Worm (Caenorhabditis elegans) whole organism, L3 larva: Measurements from ENCODE around the gene srx-86.
A peak's percentile ranks its signal among the peaks of the same experiment; 100 is the strongest.

Experiments
- ZK546.5 ChIP-seq: sonication (generic microtip); optimal IDR thresholded peaks from 2 replicates; lab custom pipeline; 2017; ENCODE audit warnings: missing biosample characterization, missing genetic modification characterization
- ama-1 ChIP-seq: fragments of 150-350 bp; optimal IDR thresholded peaks from 2 replicates; lab custom pipeline; 2018
- ceh-16 ChIP-seq: sonication (generic microtip); optimal IDR thresholded peaks from 2 replicates; lab custom pipeline; 2017; ENCODE audit warnings: missing biosample characterization, missing genetic modification characterization
- ceh-28 ChIP-seq: fragments of 150-350 bp; optimal IDR thresholded peaks from 2 replicates; lab custom pipeline; 2014; ENCODE audit warnings: missing biosample characterization, missing genetic modification reagents, missing genetic modification characterization
- ceh-82 ChIP-seq: fragments of 150-350 bp; optimal IDR thresholded peaks from 2 replicates; lab custom pipeline; 2014; ENCODE audit warnings: missing biosample characterization, missing genetic modification characterization
- ceh-9 ChIP-seq: sonication (generic microtip); optimal IDR thresholded peaks from 2 replicates; lab custom pipeline; 2018; ENCODE audit warnings: missing biosample characterization, missing genetic modification characterization
- egl-27 ChIP-seq: sonication (generic microtip); optimal IDR thresholded peaks from 4 replicates; lab custom pipeline; 2017; ENCODE audit warnings: missing biosample characterization, missing genetic modification reagents, missing genetic modification characterization
- egl-5 ChIP-seq: fragments of 150-350 bp; optimal IDR thresholded peaks from 2 replicates; lab custom pipeline; 2017; ENCODE audit warnings: missing biosample characterization, missing genetic modification reagents, missing genetic modification characterization, inconsistent platforms
- elt-1 ChIP-seq: fragments of 150-350 bp; optimal IDR thresholded peaks from 2 replicates; lab custom pipeline; 2014; ENCODE audit warnings: missing biosample characterization, missing genetic modification characterization
- elt-2 ChIP-seq: sonication (generic microtip); optimal IDR thresholded peaks from 2 replicates; lab custom pipeline; 2016; ENCODE audit warnings: missing genetic modification reagents, mild to moderate bottlenecking, missing genetic modification characterization, missing compliant biosample characterization
- elt-3 ChIP-seq, 3 experiments: fragments of 150-350 bp in 1 of 3; sonication (generic microtip) in 2 of 3; optimal IDR thresholded peaks; 2 replicates in 2 of 3; 4 replicates in 1 of 3; lab custom pipeline; 2014 to 2017; ENCODE audit warnings: missing biosample characterization in 3 of 3, missing genetic modification characterization in 3 of 3
- eor-1 ChIP-seq, 2 experiments: fragments of 150-350 bp; optimal IDR thresholded peaks; 2 replicates each; lab custom pipeline; 2014 to 2018; ENCODE audit warnings: missing biosample characterization in 2 of 2, missing genetic modification characterization in 2 of 2
- fkh-2 ChIP-seq: fragments of 150-350 bp; optimal IDR thresholded peaks from 2 replicates; lab custom pipeline; 2014; ENCODE audit warnings: missing biosample characterization, missing genetic modification reagents, missing genetic modification characterization
- fos-1 ChIP-seq: fragments of 150-350 bp; optimal IDR thresholded peaks from 2 replicates; lab custom pipeline; 2014; ENCODE audit warnings: missing biosample characterization, missing genetic modification characterization
- hmg-11 ChIP-seq: sonication (generic microtip); optimal IDR thresholded peaks from 2 replicates; lab custom pipeline; 2016; ENCODE audit warnings: missing genetic modification characterization, missing compliant biosample characterization
- jun-1 ChIP-seq: fragments of 150-350 bp; optimal IDR thresholded peaks from 2 replicates; lab custom pipeline; 2014; ENCODE audit warnings: missing biosample characterization, missing genetic modification reagents, missing genetic modification characterization
- lin-15B ChIP-seq: fragments of 150-350 bp; optimal IDR thresholded peaks from 2 replicates; lab custom pipeline; 2014; ENCODE audit warnings: missing biosample characterization, missing genetic modification characterization
- lin-39 ChIP-seq: fragments of 150-350 bp; optimal IDR thresholded peaks from 2 replicates; lab custom pipeline; 2018; ENCODE audit warnings: missing biosample characterization, missing genetic modification reagents, missing genetic modification characterization
- lsy-12 ChIP-seq: sonication (generic microtip); optimal IDR thresholded peaks from 2 replicates; lab custom pipeline; 2016; ENCODE audit warnings: mild to moderate bottlenecking, missing genetic modification characterization, missing compliant biosample characterization
- nfya-1 ChIP-seq: sonication (generic microtip); optimal IDR thresholded peaks from 2 replicates; lab custom pipeline; 2017; ENCODE audit warnings: missing genetic modification characterization, mild to moderate bottlenecking, missing compliant biosample characterization, antibody characterized with exemption, moderate library complexity; ENCODE audit not compliant: insufficient read depth
- nhr-11 ChIP-seq: fragments of 150-350 bp; optimal IDR thresholded peaks from 2 replicates; lab custom pipeline; 2014; ENCODE audit warnings: missing biosample characterization, missing genetic modification characterization
- nhr-12 ChIP-seq: fragments of 150-350 bp; optimal IDR thresholded peaks from 2 replicates; lab custom pipeline; 2014; ENCODE audit warnings: missing biosample characterization, missing genetic modification characterization
- nhr-25 ChIP-seq: sonication (generic microtip); optimal IDR thresholded peaks from 2 replicates; lab custom pipeline; 2017; ENCODE audit warnings: missing biosample characterization, missing genetic modification characterization
- nhr-28 ChIP-seq: fragments of 150-350 bp; optimal IDR thresholded peaks from 2 replicates; lab custom pipeline; 2014; ENCODE audit warnings: missing biosample characterization, missing genetic modification characterization
- nhr-43 ChIP-seq: sonication (generic microtip); optimal IDR thresholded peaks from 2 replicates; lab custom pipeline; 2016; ENCODE audit warnings: mild to moderate bottlenecking, missing genetic modification characterization, missing compliant biosample characterization; ENCODE audit not compliant: poor library complexity, severe bottlenecking
- nhr-67 ChIP-seq: fragments of 150-350 bp; optimal IDR thresholded peaks from 2 replicates; lab custom pipeline; 2014; ENCODE audit warnings: missing biosample characterization, missing genetic modification characterization
- nhr-77 ChIP-seq: fragments of 150-350 bp; optimal IDR thresholded peaks from 2 replicates; lab custom pipeline; 2014; ENCODE audit warnings: missing biosample characterization, missing genetic modification characterization
- pha-4 ChIP-seq: fragments of 150-350 bp; optimal IDR thresholded peaks from 2 replicates; lab custom pipeline; 2014; ENCODE audit warnings: missing biosample characterization, missing genetic modification reagents, missing genetic modification characterization
- pqm-1 ChIP-seq: fragments of 150-350 bp; optimal IDR thresholded peaks from 2 replicates; lab custom pipeline; 2017; ENCODE audit warnings: missing biosample characterization, missing genetic modification characterization, inconsistent platforms
- sea-2 ChIP-seq: fragments of 150-350 bp; sonication (generic microtip); optimal IDR thresholded peaks from 4 replicates; lab custom pipeline; 2014; ENCODE audit warnings: missing biosample characterization, missing genetic modification reagents, missing genetic modification characterization
- skn-1 ChIP-seq: fragments of 150-350 bp; optimal IDR thresholded peaks from 2 replicates; lab custom pipeline; 2014; ENCODE audit warnings: missing biosample characterization, missing genetic modification characterization
- snpc-4 ChIP-seq: fragments of 150-350 bp; optimal IDR thresholded peaks from 2 replicates; lab custom pipeline; 2014; ENCODE audit warnings: missing biosample characterization, missing genetic modification characterization
- tbx-2 ChIP-seq: sonication (generic microtip); optimal IDR thresholded peaks from 2 replicates; lab custom pipeline; 2016; ENCODE audit warnings: mild to moderate bottlenecking, missing genetic modification characterization, missing compliant biosample characterization
- unc-39 ChIP-seq: sonication (generic microtip); optimal IDR thresholded peaks from 4 replicates; lab custom pipeline; 2017; ENCODE audit warnings: missing biosample characterization, missing genetic modification characterization
- unc-62 ChIP-seq: fragments of 150-350 bp; sonication (generic microtip); optimal IDR thresholded peaks from 4 replicates; lab custom pipeline; 2014; ENCODE audit warnings: missing biosample characterization, missing genetic modification reagents, missing genetic modification characterization
- zag-1 ChIP-seq: fragments of 150-350 bp; optimal IDR thresholded peaks from 2 replicates; lab custom pipeline; 2014; ENCODE audit warnings: missing biosample characterization, missing genetic modification characterization
- ztf-11 ChIP-seq: fragments of 150-350 bp; optimal IDR thresholded peaks from 2 replicates; lab custom pipeline; 2014; ENCODE audit warnings: missing biosample characterization, missing genetic modification characterization
- ztf-4 ChIP-seq: fragments of 150-350 bp; optimal IDR thresholded peaks from 2 replicates; lab custom pipeline; 2014; ENCODE audit warnings: missing biosample characterization, missing genetic modification characterization

srx-86 gene

DNA sequence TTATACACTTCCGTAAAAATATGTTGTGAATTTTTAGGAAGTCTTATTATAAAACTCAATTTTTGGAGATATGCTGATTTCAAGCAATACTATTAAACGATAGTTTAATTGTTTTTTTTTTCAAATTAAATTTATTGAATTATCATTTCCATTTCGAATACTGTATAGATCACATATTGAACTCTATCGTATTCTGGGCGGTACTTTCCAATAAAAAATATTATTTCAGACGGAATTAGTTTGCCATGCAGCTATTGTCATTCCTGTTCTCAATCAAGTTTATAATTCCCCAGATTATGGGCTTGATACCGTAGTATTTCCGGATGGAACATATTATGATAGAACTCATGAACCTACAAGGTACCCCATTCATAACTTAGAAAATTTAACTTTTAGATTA, 11.8 kb downstream of the srx-86 start:
- TF ChIP-seq nhr-12 (tag; lab: Kevin White, UChicago) (no peak), pqm-1 (peak; percentile 11), ztf-4 (no peak), nhr-43 (tag; lab: Kevin White, UChicago) (peak; percentile 39), ceh-28 (tag; lab: Kevin White, UChicago) (no peak), nfya-1 (tag; lab: Kevin White, UChicago) (peak; percentile 27), tbx-2 (tag; lab: Kevin White, UChicago) (no peak), nhr-11 (no peak), jun-1 (tag; lab: Kevin White, UChicago) (no peak), ceh-82 (tag; lab: Kevin White, UChicago) (no peak), nhr-67 (tag; lab: Kevin White, UChicago) (no peak), ZK546.5 (tag; lab: Kevin White, UChicago) (no peak), pha-4 (peak; percentile 39), elt-1 (no peak), unc-62 (GFP tag; lab: Kevin White, UChicago) (no peak), ama-1 (lab: Kevin White, UChicago) (no peak)

DNA sequence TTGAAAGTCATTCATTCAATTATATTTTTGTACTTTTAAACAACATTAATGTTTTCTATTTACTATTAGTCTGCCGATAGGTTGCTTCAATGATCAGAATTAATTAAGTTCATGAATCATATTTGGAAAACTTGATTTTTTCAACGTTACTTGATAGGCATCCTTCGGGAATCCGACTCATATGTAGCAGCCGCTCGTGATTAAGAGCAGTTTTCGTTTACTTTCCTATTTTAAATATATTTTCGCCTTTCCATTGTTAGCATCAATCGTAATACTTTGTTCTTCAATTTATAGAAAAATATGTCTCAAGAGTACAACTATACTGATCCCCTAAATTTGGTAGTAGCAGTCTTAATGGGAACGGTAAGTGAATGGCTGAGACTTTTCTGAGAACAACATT, 18.1 kb downstream of the srx-86 start, which contains the start of gene srx-90:
srx-90 (plus strand) TSS at position 301 of the 400 bp plus-strand sequence.
- TF ChIP-seq snpc-4, result no peak
- no peak for TF ChIP-seq nhr-11
- no peak for TF ChIP-seq nfya-1 (tag; lab: Kevin White, UChicago)
- TF ChIP-seq pqm-1, result no peak
- TF ChIP-seq unc-39 (tag; lab: Kevin White, UChicago), result no peak
- no peak for TF ChIP-seq lin-39 (tag; lab: Kevin White, UChicago)
- no peak for TF ChIP-seq egl-5 (tag; lab: Kevin White, UChicago)
- TF ChIP-seq lsy-12 (tag; lab: Kevin White, UChicago), result no peak
- TF ChIP-seq ceh-9 (tag; lab: Kevin White, UChicago), result no peak
- TF ChIP-seq zag-1 (tag; lab: Kevin White, UChicago), result no peak
- TF ChIP-seq ztf-11 (tag; lab: Kevin White, UChicago), result no peak
- no peak for TF ChIP-seq sea-2 (GFP tag; lab: Kevin White, UChicago)
- TF ChIP-seq ztf-4, result no peak
- no peak for TF ChIP-seq ceh-16 (tag; lab: Kevin White, UChicago)

DNA sequence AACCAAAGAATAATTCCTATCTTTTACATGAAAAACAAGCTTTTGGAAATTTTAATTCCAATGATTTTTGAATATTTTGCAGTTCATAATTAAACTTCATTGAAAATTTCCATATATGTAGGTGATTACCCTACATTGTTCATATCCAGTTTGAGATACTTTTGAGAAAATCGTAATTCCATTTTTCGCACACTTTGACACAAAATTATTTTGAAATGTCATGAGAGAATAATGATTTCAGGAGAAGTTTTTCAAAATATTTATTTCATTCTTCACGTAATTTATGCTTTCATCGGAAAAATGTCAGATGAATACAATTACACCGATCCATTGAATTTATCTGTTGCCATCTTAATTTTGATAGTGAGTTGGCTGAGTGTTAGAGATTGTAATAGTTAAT, 20.5 kb downstream of the srx-86 start, which contains the start of gene srx-88:
srx-88 (plus strand) TSS at position 301 of the 400 bp plus-strand sequence.
- no peak for TF ChIP-seq fkh-2
- no peak for TF ChIP-seq ceh-16 (tag; lab: Kevin White, UChicago)
- TF ChIP-seq zag-1 (tag; lab: Kevin White, UChicago), result no peak
- no peak for TF ChIP-seq ZK546.5 (tag; lab: Kevin White, UChicago)
- no peak for TF ChIP-seq lin-15B (tag; lab: Kevin White, UChicago)

DNA sequence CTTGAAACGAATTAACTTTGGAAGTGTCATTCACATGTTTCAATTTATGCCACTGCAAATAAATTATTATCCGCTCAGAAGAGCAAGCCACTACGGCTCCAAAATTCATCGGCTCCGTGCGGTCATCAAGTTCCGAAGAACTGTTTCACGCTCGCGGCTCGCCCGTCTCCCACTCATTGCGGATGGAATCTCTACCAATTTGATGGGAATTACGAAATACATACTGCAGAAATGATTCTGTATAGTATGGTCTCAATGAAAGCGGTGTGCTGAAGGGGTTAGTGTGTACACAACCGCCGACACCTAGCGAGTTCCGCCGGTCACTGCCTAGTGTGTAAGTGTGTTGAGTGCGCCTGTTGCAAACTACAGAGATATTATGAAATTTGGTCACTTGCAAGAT, 22.4 kb downstream of the srx-86 start:
- no peak for TF ChIP-seq tbx-2 (tag; lab: Kevin White, UChicago)
- no peak for TF ChIP-seq ztf-4
- no peak for TF ChIP-seq fos-1 (tag; lab: Kevin White, UChicago)
- TF ChIP-seq elt-2 (tag; lab: Kevin White, UChicago), result peak; percentile 16
- TF ChIP-seq unc-62 (GFP tag; lab: Kevin White, UChicago), result no peak
- peak; percentile 40 for TF ChIP-seq ceh-82 (tag; lab: Kevin White, UChicago)
- no peak for TF ChIP-seq nhr-28
- no peak for TF ChIP-seq unc-39 (tag; lab: Kevin White, UChicago)
- no peak for TF ChIP-seq eor-1 (tag; optimal IDR thresholded peaks at IDR 0.05; lab: Kevin White, UChicago)
- TF ChIP-seq nhr-43 (tag; lab: Kevin White, UChicago), result peak; percentile 74
- TF ChIP-seq nhr-77 (tag; lab: Kevin White, UChicago), result peak; percentile 18
- no peak for TF ChIP-seq egl-27 (tag; lab: Kevin White, UChicago)
- no peak for TF ChIP-seq skn-1 (tag; lab: Kevin White, UChicago)
- TF ChIP-seq ama-1 (lab: Kevin White, UChicago), result peak; percentile 60
- TF ChIP-seq elt-3 (tag; optimal IDR thresholded peaks at IDR 0.05; lab: Kevin White, UChicago), result peak in 1 of 3 experiments; percentile 57
- no peak for TF ChIP-seq hmg-11 (tag; lab: Kevin White, UChicago)
- TF ChIP-seq ceh-16 (tag; lab: Kevin White, UChicago), result no peak
- TF ChIP-seq zag-1 (tag; lab: Kevin White, UChicago), result no peak
- TF ChIP-seq sea-2 (GFP tag; lab: Kevin White, UChicago), result no peak
- TF ChIP-seq lin-39 (tag; lab: Kevin White, UChicago), result no peak
- TF ChIP-seq ceh-9 (tag; lab: Kevin White, UChicago), result no peak
- no peak for TF ChIP-seq ZK546.5 (tag; lab: Kevin White, UChicago)
- TF ChIP-seq pqm-1, result peak; percentile 34
- TF ChIP-seq pha-4, result no peak
- peak; percentile 41 for TF ChIP-seq nhr-25
- peak; percentile 5 for TF ChIP-seq nfya-1 (tag; lab: Kevin White, UChicago)
- TF ChIP-seq jun-1 (tag; lab: Kevin White, UChicago), result no peak
- peak; percentile 95 for TF ChIP-seq snpc-4
